Fruit fly (Drosophila melanogaster): Measurements from ENCODE around the gene sima.

DNA sequence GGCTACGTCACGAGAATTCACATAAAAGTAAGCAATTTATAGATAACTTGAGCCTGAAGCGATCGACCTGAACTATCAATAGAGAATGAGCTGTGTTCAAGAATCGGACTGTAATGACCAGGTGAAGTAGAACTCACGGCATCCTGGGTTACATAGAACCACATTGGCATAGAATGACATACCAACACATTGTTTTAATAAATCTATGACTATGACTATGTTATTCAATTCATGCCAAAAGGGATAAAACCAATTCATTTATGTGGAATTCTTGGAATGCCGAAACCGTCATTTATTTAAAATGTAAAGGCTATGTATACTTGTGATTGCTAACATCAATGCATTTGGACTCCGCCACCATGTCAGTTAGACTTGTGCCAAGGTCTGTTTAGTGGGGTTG lies 70.9 kb downstream of the sima start, which contains the start of gene Ppi1:
- TF ChIP-seq CG9948 (tag; optimal IDR thresholded peaks at IDR 0.05) (no peak), D1 (tag; optimal IDR thresholded peaks at IDR 0.05) (no peak), Ets98B (GFP tag; IDR thresholded peaks at IDR 0.05) (no peak), fd96Ca (GFP tag; IDR thresholded peaks at IDR 0.05) (no peak), CG4496 (GFP tag; IDR thresholded peaks at IDR 0.05) (no peak), Pif1B (GFP tag; optimal IDR thresholded peaks at IDR 0.05) (no peak), CG14655 (GFP tag; optimal IDR thresholded peaks at IDR 0.05) (no peak), gl (tag; optimal IDR thresholded peaks at IDR 0.05) (no peak)

Measured in whole organism, pupa.